Worm (Caenorhabditis elegans): Measurements from ENCODE around the gene meg-3.

DNA sequence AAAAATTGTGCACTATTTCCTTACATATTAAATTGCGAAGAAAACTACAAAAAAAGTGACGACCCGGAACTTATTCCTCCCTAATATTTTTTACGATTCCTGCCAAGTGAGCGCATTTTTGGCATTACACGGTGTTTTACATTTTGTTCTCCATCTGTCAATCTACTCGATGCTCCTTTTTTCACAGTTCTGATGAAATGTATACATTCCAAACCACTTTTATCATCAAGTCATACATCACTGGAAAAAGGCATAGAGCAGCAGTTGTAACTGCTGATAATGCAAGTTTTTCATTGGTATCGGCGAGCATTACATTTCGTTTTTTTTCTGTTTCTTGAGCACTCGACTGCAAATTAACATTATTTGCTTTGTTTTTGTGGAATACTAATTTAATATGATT is 28.8 kb upstream of the meg-3 start:
- TF ChIP-seq mep-1 (tag; optimal IDR thresholded peaks at IDR 0.05): no peak
- TF ChIP-seq elt-1 (tag; optimal IDR thresholded peaks at IDR 0.05; ENCODE audit: borderline replicate concordance, insufficient read depth): no peak
- TF ChIP-seq sptf-1 (tag; optimal IDR thresholded peaks at IDR 0.05): no peak
- no peak for TF ChIP-seq ztf-11 (tag; optimal IDR thresholded peaks at IDR 0.05)
- no peak for TF ChIP-seq pha-4 (tag; optimal IDR thresholded peaks at IDR 0.05)
- TF ChIP-seq lin-13 (tag; optimal IDR thresholded peaks at IDR 0.05): no peak
- no peak for TF ChIP-seq unc-39 (tag; optimal IDR thresholded peaks at IDR 0.05)
- TF ChIP-seq nhr-12 (tag; optimal IDR thresholded peaks at IDR 0.05): no peak
- no peak for TF ChIP-seq blmp-1 (tag; optimal IDR thresholded peaks at IDR 0.05)

All from whole organism, mixed stage, embryonic.